Worm (Caenorhabditis elegans) whole organism, mixed stage, embryonic: Measurements from ENCODE around the gene F26D2.3.

Experiments used
- ces-1 ChIP-seq: fragments of 150-350 bp; optimal IDR thresholded peaks from 2 replicates; lab custom pipeline; 2014; ENCODE audit warnings: missing biosample characterization, missing genetic modification reagents, missing genetic modification characterization
- lin-32 ChIP-seq: fragments of 200-800 bp; sonication (Bioruptor generic); optimal IDR thresholded peaks from 2 replicates; lab custom pipeline; 2018; ENCODE audit warnings: mild to moderate bottlenecking, missing genetic modification characterization, missing compliant biosample characterization
- mab-5 ChIP-seq: fragments of 150-350 bp; optimal IDR thresholded peaks from 2 replicates; lab custom pipeline; 2014; ENCODE audit warnings: missing biosample characterization, missing genetic modification characterization
- nhr-12 ChIP-seq: fragments of 150-350 bp; optimal IDR thresholded peaks from 2 replicates; lab custom pipeline; 2014; ENCODE audit warnings: missing biosample characterization, missing genetic modification characterization
- nhr-28 ChIP-seq: fragments of 150-350 bp; optimal IDR thresholded peaks from 2 replicates; lab custom pipeline; 2014; ENCODE audit warnings: missing biosample characterization, missing genetic modification characterization
- unc-62 ChIP-seq: fragments of 150-350 bp; optimal IDR thresholded peaks from 2 replicates; lab custom pipeline; 2014; ENCODE audit warnings: missing biosample characterization, missing genetic modification reagents, missing genetic modification characterization
- ztf-11 ChIP-seq: fragments of 150-350 bp; optimal IDR thresholded peaks from 2 replicates; lab custom pipeline; 2014; ENCODE audit warnings: missing biosample characterization, missing genetic modification characterization

ce11 chrV:16424428-16424827 is 16.7 kb downstream of the F26D2.3 start, which contains the start of gene srw-29:
- no peak for TF ChIP-seq lin-32 (GFP tag; lab: Kevin White, UChicago)
- no peak for TF ChIP-seq nhr-12 (tag; lab: Kevin White, UChicago)
- TF ChIP-seq ztf-11 (tag; lab: Kevin White, UChicago): no peak
- no peak for TF ChIP-seq unc-62 (GFP tag; lab: Kevin White, UChicago)
- no peak for TF ChIP-seq ces-1 (GFP tag; lab: Kevin White, UChicago)
- no peak for TF ChIP-seq nhr-28 (tag; lab: Kevin White, UChicago)
- TF ChIP-seq mab-5: no peak
